Fruit fly (Drosophila melanogaster): ENCODE measurements around the gene Akt.
A peak's percentile ranks its signal among the peaks of the same experiment; 100 is the strongest.

Gene Akt

dm6 chr3R:16099268-16100240 is 526 bp downstream of the Akt start (continued):
- TF ChIP-seq CG8089 (GFP tag; optimal IDR thresholded peaks at IDR 0.05) (no peak), Bgb (GFP tag; IDR thresholded peaks at IDR 0.05; ENCODE audit: partially characterized antibody) (peak; percentile 65; the same call in 1 of the 2 replicates), Ets97D (GFP tag; optimal IDR thresholded peaks at IDR 0.05) (peak; percentile 27), zfh2 (GFP tag; optimal IDR thresholded peaks at IDR 0.05) (no peak), HmgZ (tag; optimal IDR thresholded peaks at IDR 0.05) (peak; percentile 64), CG2120 (GFP tag; optimal IDR thresholded peaks at IDR 0.05) (peak; percentile 8), Atf6 (GFP tag; IDR thresholded peaks at IDR 0.05) (peak; percentile 32; the same call in 1 of the 2 replicates), CG15011 (GFP tag; optimal IDR thresholded peaks at IDR 0.05) (no peak), Ravus (GFP tag; IDR thresholded peaks at IDR 0.05) (no peak), pnt (GFP tag; optimal IDR thresholded peaks at IDR 0.05) (no peak), pum (GFP tag; optimal IDR thresholded peaks at IDR 0.05) (no peak), slp2 (GFP tag; optimal IDR thresholded peaks at IDR 0.05) (no peak), shn (GFP tag; optimal IDR thresholded peaks at IDR 0.05) (peak; percentile 51), CG18764 (GFP tag; optimal IDR thresholded peaks at IDR 0.05) (no peak), ranshi (GFP tag; IDR thresholded peaks at IDR 0.05) (peak; percentile 42; the same call in 1 of the 2 replicates), insv (GFP tag; optimal IDR thresholded peaks at IDR 0.05) (peak in 1 of 2 experiments; percentile 49), CG33557 (GFP tag; optimal IDR thresholded peaks at IDR 0.05) (peak; percentile 24), Dref (GFP tag; IDR thresholded peaks at IDR 0.05) (peak; percentile 33; the same call in 1 of the 2 replicates), CG30403 (GFP tag; optimal IDR thresholded peaks at IDR 0.05) (no peak), en (GFP tag; optimal IDR thresholded peaks at IDR 0.05) (no peak), schlank (tag; optimal IDR thresholded peaks at IDR 0.05) (no peak), Meics (GFP tag; optimal IDR thresholded peaks at IDR 0.05) (no peak), Hr78 (GFP tag; optimal IDR thresholded peaks at IDR 0.05) (peak; percentile 69 to 91), sc (optimal IDR thresholded peaks at IDR 0.05) (no peak), sc (GFP tag; optimal IDR thresholded peaks at IDR 0.05) (no peak), Hey (tag; optimal IDR thresholded peaks at IDR 0.05) (peak; percentile 92), Six4 (GFP tag; optimal IDR thresholded peaks at IDR 0.05) (no peak), MBD-R2 (GFP tag; IDR thresholded peaks at IDR 0.05) (peak; percentile 36), Side (GFP tag; optimal IDR thresholded peaks at IDR 0.05) (peak; percentile 61), emc (GFP tag; optimal IDR thresholded peaks at IDR 0.05) (no peak), ash1 (GFP tag; optimal IDR thresholded peaks at IDR 0.05) (peak; percentile 74), CG15514 (GFP tag; optimal IDR thresholded peaks at IDR 0.05) (no peak), chm (GFP tag; IDR thresholded peaks at IDR 0.05) (peak; percentile 64; the same call in 1 of the 2 replicates), vnd (GFP tag; IDR thresholded peaks at IDR 0.05; ENCODE audit: partially characterized antibody) (0 out of 3 replicates have a peak, but pooled peaks have one; percentile 2), hbn (GFP tag; IDR thresholded peaks at IDR 0.05; ENCODE audit: partially characterized antibody) (peak; percentile 16; the same call in 1 of the 2 replicates), NFAT (GFP tag; IDR thresholded peaks at IDR 0.05) (peak; percentile 62; the same call in 1 of the 2 replicates), CG7987 (GFP tag; optimal IDR thresholded peaks at IDR 0.05) (peak; percentile 52), bowl (GFP tag; IDR thresholded peaks at IDR 0.05) (no peak), CG42726 (GFP tag; IDR thresholded peaks at IDR 0.05; ENCODE audit: partially characterized antibody) (peak; percentile 41; the same call in 1 of the 2 replicates), CG3065 (GFP tag; optimal IDR thresholded peaks at IDR 0.05) (no peak), pfk (GFP tag; optimal IDR thresholded peaks at IDR 0.05) (no peak), rib (GFP tag; IDR thresholded peaks at IDR 0.05) (peak; percentile 87), sima (GFP tag; optimal IDR thresholded peaks at IDR 0.05) (no peak), corto (GFP tag; optimal IDR thresholded peaks at IDR 0.05) (peak; percentile 6), Dbx (GFP tag; IDR thresholded peaks at IDR 0.05) (peak; percentile 36; the same call in 1 of the 3 replicates), CG32767 (GFP tag; IDR thresholded peaks at IDR 0.05) (peak; percentile 78), CG17568 (GFP tag; optimal IDR thresholded peaks at IDR 0.05) (peak; percentile 1), Hr3 (GFP tag; optimal IDR thresholded peaks at IDR 0.05) (no peak)
